Worm (Caenorhabditis elegans): Measurements from ENCODE around the gene rpl-15.

- TF ChIP-seq nhr-25 (tag; optimal IDR thresholded peaks at IDR 0.05) (no peak), snpc-4 (tag; optimal IDR thresholded peaks at IDR 0.05) (no peak), ama-1 (optimal IDR thresholded peaks at IDR 0.05) (no peak), nhr-77 (tag; optimal IDR thresholded peaks at IDR 0.05) (no peak), nhr-129 (tag; optimal IDR thresholded peaks at IDR 0.05) (no peak), mbf-1 (tag; optimal IDR thresholded peaks at IDR 0.05) (no peak), lsy-2 (tag; optimal IDR thresholded peaks at IDR 0.05) (no peak), alr-1 (tag; optimal IDR thresholded peaks at IDR 0.05) (no peak)
Observed at ce11 chrIV:604817-605216, 49.6 kb downstream of the rpl-15 start.
